Fruit fly (Drosophila melanogaster) whole organism, embryonic: ENCODE data around the gene Oscillin.

Source experiments
- Asciz ChIP-seq: fragments of 200-800 bp; sonication (Bioruptor generic); optimal IDR thresholded peaks from 2 replicates; lab custom pipeline; 2017; ENCODE audit warnings: missing biosample characterization, mild to moderate bottlenecking, missing genetic modification characterization, missing genetic modification reagents
- B-H2 ChIP-seq: fragments of 200-800 bp; sonication (Bioruptor generic); optimal IDR thresholded peaks from 2 replicates; lab custom pipeline; 2018; ENCODE audit warnings: missing biosample characterization, mild to moderate bottlenecking, missing genetic modification characterization
- Bgb ChIP-seq: fragments of 200-800 bp; sonication (Bioruptor generic); IDR thresholded peaks from 2 replicates; pipeline ENCODE4 v1.3.6; 2022; ENCODE audit warnings: missing biosample characterization, missing genetic modification characterization; ENCODE audit not compliant: partially characterized antibody
- CG12769 ChIP-seq: fragments of 200-800 bp; sonication (Bioruptor generic); optimal IDR thresholded peaks from 2 replicates; lab custom pipeline; 2019; ENCODE audit warnings: missing biosample characterization, mild to moderate bottlenecking, missing genetic modification characterization, moderate library complexity
- CG13775 ChIP-seq: fragments of 200-800 bp; sonication (Bioruptor generic); optimal IDR thresholded peaks from 3 replicates; lab custom pipeline; 2017; ENCODE audit warnings: missing biosample characterization, mild to moderate bottlenecking, missing genetic modification characterization
- CG17829 ChIP-seq: fragments of 200-800 bp; optimal IDR thresholded peaks from 2 replicates; lab custom pipeline; 2019; ENCODE audit warnings: missing biosample characterization, mild to moderate bottlenecking, missing genetic modification characterization, moderate library complexity
- CG2116 ChIP-seq: fragments of 200-800 bp; sonication (Bioruptor generic); optimal IDR thresholded peaks from 3 replicates; lab custom pipeline; 2018; ENCODE audit warnings: missing biosample characterization, mild to moderate bottlenecking, missing genetic modification characterization
- CG2120 ChIP-seq: fragments of 200-800 bp; sonication (Bioruptor generic); optimal IDR thresholded peaks from 3 replicates; lab custom pipeline; 2016; ENCODE audit warnings: missing biosample characterization, missing genetic modification characterization
- CG2202 ChIP-seq: fragments of 200-800 bp; sonication (Bioruptor generic); optimal IDR thresholded peaks from 2 replicates; lab custom pipeline; 2018; ENCODE audit warnings: missing biosample characterization, mild to moderate bottlenecking, missing genetic modification characterization
- CG2712 ChIP-seq: fragments of 200-800 bp; optimal IDR thresholded peaks from 3 replicates; lab custom pipeline; 2019; ENCODE audit warnings: missing biosample characterization, mild to moderate bottlenecking, missing genetic modification characterization, moderate library complexity
- CG34224 ChIP-seq: fragments of 200-800 bp; sonication (Bioruptor generic); IDR thresholded peaks from 3 replicates; pipeline ENCODE4 v1.3.6; 2022; ENCODE audit warnings: missing biosample characterization, missing genetic modification characterization; ENCODE audit not compliant: partially characterized antibody
- CG3726 ChIP-seq: fragments of 200-800 bp; sonication (Bioruptor generic); IDR thresholded peaks from 3 replicates; pipeline ENCODE4, ENCODE4 v1.3.6; 2022; ENCODE audit warnings: missing biosample characterization, missing genetic modification characterization
- CG6791 ChIP-seq: fragments of 200-800 bp; sonication (Bioruptor generic); IDR thresholded peaks from 3 replicates; pipeline ENCODE4 v1.3.6; 2022; ENCODE audit warnings: missing biosample characterization, missing genetic modification characterization; ENCODE audit not compliant: partially characterized antibody
- CG8089 ChIP-seq: fragments of 200-800 bp; sonication (Bioruptor generic); optimal IDR thresholded peaks from 3 replicates; lab custom pipeline; 2016; ENCODE audit warnings: missing biosample characterization, missing genetic modification characterization
- CG8765 ChIP-seq: fragments of 200-800 bp; sonication (Bioruptor generic); IDR thresholded peaks from 2 replicates; pipeline ENCODE4 v1.3.6; 2022; ENCODE audit warnings: missing biosample characterization, missing genetic modification characterization
- Chrac-16 ChIP-seq: fragments of 200-800 bp; sonication (Bioruptor generic); optimal IDR thresholded peaks from 3 replicates; lab custom pipeline; 2016; ENCODE audit warnings: missing biosample characterization, missing genetic modification characterization
- D19B ChIP-seq: fragments of 200-800 bp; sonication (Bioruptor generic); optimal IDR thresholded peaks from 2 replicates; lab custom pipeline; 2017; ENCODE audit warnings: missing biosample characterization, mild to moderate bottlenecking, missing genetic modification characterization
- Dbx ChIP-seq: fragments of 200-800 bp; sonication (Bioruptor generic); IDR thresholded peaks from 3 replicates; pipeline ENCODE4 v1.3.6; 2022; ENCODE audit warnings: missing biosample characterization, missing genetic modification characterization
- Dp ChIP-seq: fragments of 200-800 bp; sonication (Bioruptor generic); optimal IDR thresholded peaks from 2 replicates; lab custom pipeline; 2018; ENCODE audit warnings: missing biosample characterization, mild to moderate bottlenecking, missing genetic modification characterization, moderate library complexity
- Lpt ChIP-seq: fragments of >200 bp; optimal IDR thresholded peaks from 2 replicates; lab custom pipeline; 2018; ENCODE audit warnings: missing biosample characterization, missing genetic modification characterization
- MBD-R2 ChIP-seq: fragments of 200-800 bp; sonication (Bioruptor generic); IDR thresholded peaks from 2 replicates; pipeline ENCODE4 v1.3.6; 2022; ENCODE audit warnings: missing biosample characterization, missing genetic modification characterization
- MESR4 ChIP-seq: fragments of 200-800 bp; sonication (Bioruptor generic); optimal IDR thresholded peaks from 2 replicates; lab custom pipeline; 2018; ENCODE audit warnings: missing biosample characterization, mild to moderate bottlenecking, missing genetic modification characterization, moderate library complexity
- Max ChIP-seq: fragments of 200-800 bp; sonication (Bioruptor generic); optimal IDR thresholded peaks from 2 replicates; lab custom pipeline; 2016; ENCODE audit warnings: missing biosample characterization, mild to moderate bottlenecking, missing genetic modification characterization
- Myb ChIP-seq: fragments of 200-800 bp; sonication (Bioruptor generic); optimal IDR thresholded peaks from 2 replicates; lab custom pipeline; 2016; ENCODE audit warnings: missing biosample characterization, missing genetic modification characterization
- Nf-YC ChIP-seq: fragments of 200-800 bp; optimal IDR thresholded peaks from 3 replicates; lab custom pipeline; 2019; ENCODE audit warnings: missing biosample characterization, mild to moderate bottlenecking, missing genetic modification characterization, moderate library complexity
- Opbp ChIP-seq: fragments of 200-800 bp; sonication (Bioruptor generic); IDR thresholded peaks from 3 replicates; pipeline ENCODE4 v1.3.6; 2022; ENCODE audit warnings: missing biosample characterization, missing genetic modification characterization; ENCODE audit not compliant: partially characterized antibody
- Pdp1 ChIP-seq, 2 experiments: fragments of 200-800 bp; sonication (Bioruptor generic); optimal IDR thresholded peaks; 3 replicates each; lab custom pipeline; 2016; ENCODE audit warnings: missing biosample characterization in 2 of 2, missing genetic modification characterization in 2 of 2, mild to moderate bottlenecking in 1 of 2, moderate library complexity in 1 of 2
- Six4 ChIP-seq: fragments of 200-800 bp; sonication (Bioruptor generic); optimal IDR thresholded peaks from 2 replicates; lab custom pipeline; 2016; ENCODE audit warnings: missing biosample characterization, missing genetic modification characterization
- Sox100B ChIP-seq: fragments of 200-800 bp; sonication (Bioruptor generic); optimal IDR thresholded peaks from 3 replicates; lab custom pipeline; 2018; ENCODE audit warnings: missing biosample characterization, mild to moderate bottlenecking, missing genetic modification characterization
- Vsx1 ChIP-seq: fragments of 200-800 bp; sonication (Bioruptor generic); optimal IDR thresholded peaks from 2 replicates; lab custom pipeline; 2017; ENCODE audit warnings: missing biosample characterization, mild to moderate bottlenecking, missing genetic modification characterization, missing genetic modification reagents
- bbx ChIP-seq: fragments of 200-800 bp; sonication (Bioruptor generic); IDR thresholded peaks from 2 replicates; pipeline ENCODE4 v1.3.6; 2022; ENCODE audit warnings: missing biosample characterization, missing genetic modification characterization; ENCODE audit not compliant: partially characterized antibody
- bigmax ChIP-seq: fragments of 200-800 bp; sonication (Bioruptor generic); optimal IDR thresholded peaks from 2 replicates; lab custom pipeline; 2018; ENCODE audit warnings: missing biosample characterization, mild to moderate bottlenecking, missing genetic modification characterization
- bsh ChIP-seq, 2 experiments: fragments of 200-800 bp; sonication (Bioruptor generic); optimal IDR thresholded peaks; 2 replicates each; lab custom pipeline; 2017 to 2018; ENCODE audit warnings: mild to moderate bottlenecking in 2 of 2, missing biosample characterization in 2 of 2, missing genetic modification characterization in 2 of 2, moderate library complexity in 1 of 2
- chinmo ChIP-seq: fragments of 200-800 bp; sonication (Bioruptor generic); IDR thresholded peaks from 4 replicates; pipeline ENCODE4 v1.3.6; 2022; ENCODE audit warnings: missing biosample characterization, missing genetic modification characterization; ENCODE audit not compliant: partially characterized antibody
- ci ChIP-seq: fragments of 200-800 bp; sonication (Bioruptor generic); IDR thresholded peaks from 3 replicates; pipeline ENCODE4 v1.3.6; 2022; ENCODE audit warnings: missing biosample characterization, missing genetic modification characterization
- crol ChIP-seq: fragments of 200-800 bp; sonication (Bioruptor generic); IDR thresholded peaks from 2 replicates; pipeline ENCODE4 v1.3.6; 2022; ENCODE audit warnings: missing biosample characterization, missing genetic modification characterization
- dm ChIP-seq: fragments of 200-800 bp; sonication (Bioruptor generic); optimal IDR thresholded peaks from 3 replicates; lab custom pipeline; 2016; ENCODE audit warnings: missing biosample characterization, missing genetic modification characterization
- fu2 ChIP-seq: fragments of 200-800 bp; sonication (Bioruptor generic); optimal IDR thresholded peaks from 2 replicates; lab custom pipeline; 2016; ENCODE audit warnings: missing biosample characterization, missing genetic modification characterization
- grau ChIP-seq: fragments of 200-800 bp; optimal IDR thresholded peaks from 3 replicates; lab custom pipeline; 2019; ENCODE audit warnings: missing biosample characterization, mild to moderate bottlenecking, missing genetic modification characterization, moderate library complexity
- hth ChIP-seq: fragments of >200 bp; optimal IDR thresholded peaks from 2 replicates; lab custom pipeline; 2017; ENCODE audit warnings: inconsistent platforms
- insv ChIP-seq, 2 experiments: fragments of 200-800 bp; sonication (Bioruptor generic); optimal IDR thresholded peaks; 3 replicates each; lab custom pipeline; 2016 to 2018; ENCODE audit warnings: missing biosample characterization in 2 of 2, missing genetic modification characterization in 2 of 2
- mld ChIP-seq: fragments of 200-800 bp; sonication (Bioruptor generic); IDR thresholded peaks from 3 replicates; pipeline ENCODE4 v1.3.6; 2022; ENCODE audit warnings: missing biosample characterization, missing genetic modification characterization; ENCODE audit not compliant: partially characterized antibody
- oc ChIP-seq: fragments of 200-800 bp; sonication (Bioruptor generic); optimal IDR thresholded peaks from 2 replicates; lab custom pipeline; 2018; ENCODE audit warnings: missing biosample characterization, mild to moderate bottlenecking, missing genetic modification characterization, moderate library complexity
- phol ChIP-seq: fragments of 200-800 bp; sonication (Bioruptor generic); optimal IDR thresholded peaks from 3 replicates; lab custom pipeline; 2018; ENCODE audit warnings: missing biosample characterization, mild to moderate bottlenecking, missing genetic modification characterization, moderate library complexity
- pros ChIP-seq: fragments of 200-800 bp; sonication (Bioruptor generic); optimal IDR thresholded peaks from 3 replicates; lab custom pipeline; 2019; ENCODE audit warnings: missing biosample characterization, mild to moderate bottlenecking, missing genetic modification characterization, moderate library complexity
- pzg ChIP-seq: fragments of 200-800 bp; sonication (Bioruptor generic); optimal IDR thresholded peaks from 3 replicates; lab custom pipeline; 2018; ENCODE audit warnings: missing biosample characterization, mild to moderate bottlenecking, missing genetic modification characterization, moderate library complexity
- ro ChIP-seq: fragments of 200-800 bp; sonication (Bioruptor generic); IDR thresholded peaks from 2 replicates; pipeline ENCODE4 v1.3.6; 2022; ENCODE audit warnings: missing biosample characterization, missing genetic modification characterization
- sna ChIP-seq: fragments of 200-800 bp; sonication (Bioruptor generic); IDR thresholded peaks from 2 replicates; pipeline ENCODE4 v1.3.6; 2022; ENCODE audit warnings: missing biosample characterization, missing genetic modification characterization; ENCODE audit not compliant: partially characterized antibody
- tgo ChIP-seq: fragments of 200-800 bp; sonication (Bioruptor generic); IDR thresholded peaks from 3 replicates; pipeline ENCODE4 v1.3.6; 2022; ENCODE audit warnings: missing biosample characterization, missing genetic modification characterization
- yki ChIP-seq: fragments of >200 bp; optimal IDR thresholded peaks from 3 replicates; lab custom pipeline; 2018
- zfh1 ChIP-seq: fragments of 200-800 bp; sonication (Bioruptor generic); IDR thresholded peaks from 3 replicates; pipeline ENCODE4 v1.3.6; 2022; ENCODE audit warnings: missing biosample characterization, missing genetic modification characterization

Oscillin gene

dm6 chr2L:5525723-5526122, 21.2 kb upstream of the Oscillin start, which contains the start of gene Cap-D3 (continued):
- peak; percentile 27 for TF ChIP-seq MESR4 (GFP tag; lab: Kevin White, UChicago)
- peak; percentile 45 for TF ChIP-seq CG2116 (GFP tag; lab: Kevin White, UChicago)
- TF ChIP-seq phol (tag; lab: Kevin White, UChicago): peak; percentile 72
- no peak for TF ChIP-seq ro (GFP tag; lab: Robert Waterston, UW)
- TF ChIP-seq sna: peak; percentile 55; the same call in 1 of the 2 replicates
- peak; percentile 78 for TF ChIP-seq Myb (GFP tag; lab: Kevin White, UChicago)
- TF ChIP-seq tgo (GFP tag; lab: Robert Waterston, UW): no peak
- peak; percentile 28; the same call in 1 of the 3 replicates for TF ChIP-seq ci (GFP tag; lab: Robert Waterston, UW)
- no peak for TF ChIP-seq hth (lab: Kevin White, UChicago)
- no peak for TF ChIP-seq CG2712 (tag; lab: Kevin White, UChicago)
- TF ChIP-seq MBD-R2 (GFP tag; lab: Robert Waterston, UW): peak; percentile 76
- TF ChIP-seq CG34224: peak; percentile 77
- peak; percentile 71; the same call in 1 of the 4 replicates for TF ChIP-seq chinmo
- TF ChIP-seq B-H2: no peak
- peak; percentile 35 for TF ChIP-seq pzg (GFP tag; lab: Kevin White, UChicago)
- TF ChIP-seq bbx (GFP tag; lab: Robert Waterston, UW): peak; percentile 69
- no peak for TF ChIP-seq CG3726 (GFP tag; lab: Robert Waterston, UW)
- TF ChIP-seq oc (tag; lab: Kevin White, UChicago): no peak
- TF ChIP-seq CG6791 (GFP tag; lab: Robert Waterston, UW): peak; percentile 78
- TF ChIP-seq dm (GFP tag; lab: Kevin White, UChicago): no peak
- TF ChIP-seq CG13775 (GFP tag; lab: Kevin White, UChicago): no peak

- TF ChIP-seq CG8089 (GFP tag; lab: Kevin White, UChicago) (no peak), zfh1 (GFP tag; lab: Robert Waterston, UW) (no peak), Opbp (GFP tag; lab: Robert Waterston, UW) (peak; percentile 60; the same call in 2 of the 3 replicates), crol (GFP tag; lab: Robert Waterston, UW) (no peak), D19B (no peak), fu2 (GFP tag; lab: Kevin White, UChicago) (no peak), bsh (GFP tag; optimal IDR thresholded peaks at IDR 0.05; lab: Kevin White, UChicago) (no peak), CG2202 (tag; lab: Kevin White, UChicago) (no peak), bigmax (no peak), Chrac-16 (GFP tag; lab: Kevin White, UChicago) (no peak), Nf-YC (no peak), Asciz (no peak), Pdp1 (GFP tag; optimal IDR thresholded peaks at IDR 0.05; lab: Kevin White, UChicago) (peak in 1 of 2 experiments; percentile 58), pros (GFP tag; lab: Kevin White, UChicago) (no peak), Vsx1 (GFP tag; lab: Kevin White, UChicago) (no peak), yki (lab: Kevin White, UChicago) (no peak), insv (GFP tag; optimal IDR thresholded peaks at IDR 0.05; lab: Kevin White, UChicago) (no peak), CG12769 (tag; lab: Kevin White, UChicago) (no peak), Lpt (no peak), Dp (peak; percentile 71), grau (no peak), Max (GFP tag; lab: Kevin White, UChicago) (no peak), CG17829 (tag; lab: Kevin White, UChicago) (no peak), Dbx (no peak), CG2120 (no peak), Sox100B (GFP tag; lab: Kevin White, UChicago) (no peak), Six4 (GFP tag; lab: Kevin White, UChicago) (no peak), mld (GFP tag; lab: Robert Waterston, UW) (0 out of 3 replicates have a peak, but pooled peaks have one; percentile 20), Bgb (GFP tag; lab: Robert Waterston, UW) (peak; percentile 34; the same call in 1 of the 2 replicates), CG8765 (GFP tag; lab: Robert Waterston, UW) (no peak)
Measured at dm6 chr2L:5526738-5527137, 20.1 kb upstream of the Oscillin start, which contains the start of gene Cox11. TSS of gene Cox11 (plus strand) at chr2L:5526957.
